Fruit fly (Drosophila melanogaster): ENCODE data around the gene S.

The S gene

DNA sequence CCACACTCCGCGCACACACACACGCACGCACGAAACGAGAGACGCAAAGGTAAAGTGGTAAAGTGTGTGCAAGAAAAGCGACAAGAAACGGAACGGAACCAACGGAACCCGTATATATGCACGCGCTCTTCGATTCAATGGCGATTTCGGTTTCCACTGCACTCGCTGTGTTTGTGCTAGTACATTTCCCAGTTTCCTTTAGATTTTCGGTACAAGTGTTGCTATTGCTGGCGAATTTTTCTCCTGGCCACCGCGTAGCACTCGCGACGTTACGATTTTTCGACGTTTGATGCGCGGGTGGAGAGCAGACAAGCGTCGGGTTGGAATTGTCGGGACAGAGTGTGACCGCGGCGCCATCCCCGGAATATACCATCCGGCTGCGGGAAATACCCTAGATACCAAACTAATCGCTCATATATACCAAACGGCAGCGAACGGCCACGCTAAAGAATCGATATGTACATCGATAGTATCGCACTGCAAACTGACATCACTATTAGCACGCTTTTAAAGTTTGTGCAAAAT lies at the start of gene S, which contains the start of gene ast:
S (minus strand) TSS at position 347 of the 525 bp plus-strand sequence.
ast (plus strand) TSS at position 480 of the 525 bp plus-strand sequence.
- TF ChIP-seq CTCF (optimal IDR thresholded peaks at IDR 0.05): peak; percentile 45 to 52
- no peak for TF ChIP-seq CG8478 (optimal IDR thresholded peaks at IDR 0.05)

DNA sequence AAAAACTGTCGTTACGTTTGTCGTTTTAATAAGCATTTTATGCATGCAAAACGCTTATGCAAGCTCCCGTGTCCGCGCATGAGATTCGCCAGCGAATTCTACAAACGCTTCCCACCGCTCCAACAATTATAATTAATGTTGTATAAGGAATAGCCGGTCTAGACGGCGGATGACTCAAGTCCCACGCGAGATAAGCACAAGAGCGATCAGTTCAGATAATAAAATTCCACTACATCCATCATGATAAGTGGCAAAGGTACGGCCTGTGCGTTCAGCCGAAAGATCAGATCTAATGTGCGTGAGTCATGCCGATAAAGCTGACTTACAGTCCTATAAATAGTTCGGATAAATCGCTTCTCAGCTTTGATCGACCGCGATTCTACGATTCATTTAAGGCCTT lies 48.9 kb upstream of the S start:
- no peak for TF ChIP-seq CTCF (optimal IDR thresholded peaks at IDR 0.05)
- TF ChIP-seq CG8478 (optimal IDR thresholded peaks at IDR 0.05): no peak

- TF ChIP-seq CTCF (optimal IDR thresholded peaks at IDR 0.05) (no peak), CG8478 (optimal IDR thresholded peaks at IDR 0.05) (no peak)
Measured at dm6 chr2L:1125437-1125836, 47.8 kb upstream of the S start.

- TF ChIP-seq CTCF (optimal IDR thresholded peaks at IDR 0.05) (no peak), CG8478 (optimal IDR thresholded peaks at IDR 0.05) (no peak)
Measured at dm6 chr2L:1124265-1124664, 46.6 kb upstream of the S start.

DNA sequence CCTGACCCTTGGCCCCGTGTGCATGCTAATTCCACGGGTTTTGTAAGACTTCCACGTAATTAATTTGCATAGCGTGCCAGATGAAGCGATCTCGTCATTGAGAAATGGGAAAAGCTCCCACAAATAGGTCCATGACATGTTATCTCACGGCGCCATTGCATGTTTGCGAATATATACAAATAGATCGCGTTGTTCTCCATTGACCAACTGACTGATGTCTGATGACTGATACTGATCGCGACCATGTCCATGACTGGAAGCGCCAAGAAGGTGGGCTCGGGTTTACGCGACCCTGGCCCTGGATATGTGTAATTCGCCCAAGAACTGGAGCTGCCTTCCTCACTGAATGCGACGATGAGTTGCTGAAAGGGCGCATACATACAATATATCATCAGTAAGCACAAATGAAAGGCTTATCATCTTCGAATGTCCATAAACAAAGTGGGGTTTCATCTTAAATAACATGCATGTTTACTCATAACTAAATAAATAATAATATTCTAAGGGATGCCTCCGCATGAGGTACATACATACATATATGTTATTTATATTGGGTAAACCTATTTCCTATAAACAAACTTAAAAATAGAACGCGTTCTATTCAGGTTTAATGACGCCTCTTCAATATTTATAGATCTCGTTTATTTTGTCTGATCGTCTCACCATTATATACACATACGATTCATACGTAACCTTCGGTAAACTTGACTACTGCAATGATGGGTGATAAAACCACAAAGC lies 45.6 kb upstream of the S start:
- TF ChIP-seq CG8478 (optimal IDR thresholded peaks at IDR 0.05) (no peak), CTCF (optimal IDR thresholded peaks at IDR 0.05) (no peak)

dm6 chr2L:1122711-1122960 lies 45.0 kb upstream of the S start:
- TF ChIP-seq CG8478 (optimal IDR thresholded peaks at IDR 0.05) (no peak), CTCF (optimal IDR thresholded peaks at IDR 0.05) (no peak)

DNA sequence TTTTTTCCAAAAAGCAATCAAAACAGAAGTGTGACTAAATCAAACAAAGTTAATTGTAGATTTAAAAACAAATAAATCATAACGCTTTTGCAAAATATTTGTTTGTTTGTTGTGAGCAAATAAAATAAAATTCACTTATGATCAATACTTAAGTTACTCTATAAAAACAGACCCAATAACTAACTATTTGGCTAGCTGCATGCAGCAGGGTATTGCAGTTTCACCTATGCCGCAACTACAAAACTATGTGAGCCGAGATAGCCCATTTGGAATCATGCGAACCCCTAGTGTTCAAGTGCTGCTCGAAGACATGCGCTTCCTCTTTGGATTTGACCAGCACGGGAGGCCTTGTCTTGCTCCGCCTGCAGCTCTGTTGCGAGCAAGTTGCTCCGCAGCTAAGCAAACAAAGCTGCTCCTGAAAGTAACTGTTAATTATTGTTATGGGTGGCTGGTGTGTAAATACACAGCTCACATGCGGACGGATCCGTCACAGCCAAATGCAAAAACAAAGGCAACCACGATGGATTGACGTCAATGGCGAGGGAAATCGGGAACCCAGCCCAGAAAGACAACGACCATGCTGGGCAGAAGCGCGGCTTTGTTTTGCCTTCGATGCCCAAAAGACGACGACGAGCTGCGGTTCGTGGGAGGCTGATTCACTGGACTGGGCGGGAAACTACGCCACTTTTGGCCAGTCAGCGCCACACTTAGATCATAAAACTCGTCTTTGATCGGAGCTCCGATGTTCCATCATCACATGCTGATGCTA lies 44.5 kb upstream of the S start:
- TF ChIP-seq CG8478 (optimal IDR thresholded peaks at IDR 0.05): no peak
- TF ChIP-seq CTCF (optimal IDR thresholded peaks at IDR 0.05): no peak

DNA sequence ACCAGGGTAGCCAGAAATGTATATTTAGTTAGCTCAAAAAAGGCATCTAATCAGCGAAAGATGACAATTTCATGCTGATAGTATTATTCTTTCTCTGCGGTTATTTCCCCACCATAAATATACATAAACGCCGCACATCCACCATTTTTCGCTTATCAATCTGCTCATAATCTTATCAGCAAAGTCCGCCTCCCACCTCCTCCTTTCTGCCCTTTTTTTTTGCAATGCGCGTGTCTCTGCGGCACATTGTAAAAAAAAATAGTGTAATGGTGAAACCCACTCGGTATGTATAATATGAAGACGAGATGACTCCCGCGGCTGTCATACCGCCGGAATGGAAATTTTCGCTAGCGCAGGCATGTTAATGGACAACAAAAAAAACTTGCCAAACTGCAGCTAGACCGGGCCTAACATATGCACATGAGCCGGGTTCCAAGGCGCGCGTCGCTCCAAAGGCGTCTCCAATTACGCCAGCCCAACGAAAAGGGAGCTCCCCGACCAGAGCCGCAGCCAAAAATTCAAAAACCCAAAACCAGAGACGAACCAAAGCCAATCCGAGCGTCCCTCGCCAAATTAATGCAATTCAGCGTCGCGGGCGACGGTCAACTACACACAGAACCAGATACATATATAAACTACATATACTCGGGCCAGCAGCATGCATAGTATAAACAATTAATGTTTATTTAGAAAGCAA lies 42.7 kb upstream of the S start:
- TF ChIP-seq CTCF (optimal IDR thresholded peaks at IDR 0.05) (no peak), CG8478 (optimal IDR thresholded peaks at IDR 0.05) (no peak)

- TF ChIP-seq CTCF (optimal IDR thresholded peaks at IDR 0.05) (no peak), CG8478 (optimal IDR thresholded peaks at IDR 0.05) (no peak)
Measured at dm6 chr2L:1118880-1119809, 41.5 kb upstream of the S start.

dm6 chr2L:1118149-1118548 lies 40.5 kb upstream of the S start:
- TF ChIP-seq CG8478 (optimal IDR thresholded peaks at IDR 0.05): no peak
- peak; percentile 11 to 51 for TF ChIP-seq CTCF (optimal IDR thresholded peaks at IDR 0.05)

DNA sequence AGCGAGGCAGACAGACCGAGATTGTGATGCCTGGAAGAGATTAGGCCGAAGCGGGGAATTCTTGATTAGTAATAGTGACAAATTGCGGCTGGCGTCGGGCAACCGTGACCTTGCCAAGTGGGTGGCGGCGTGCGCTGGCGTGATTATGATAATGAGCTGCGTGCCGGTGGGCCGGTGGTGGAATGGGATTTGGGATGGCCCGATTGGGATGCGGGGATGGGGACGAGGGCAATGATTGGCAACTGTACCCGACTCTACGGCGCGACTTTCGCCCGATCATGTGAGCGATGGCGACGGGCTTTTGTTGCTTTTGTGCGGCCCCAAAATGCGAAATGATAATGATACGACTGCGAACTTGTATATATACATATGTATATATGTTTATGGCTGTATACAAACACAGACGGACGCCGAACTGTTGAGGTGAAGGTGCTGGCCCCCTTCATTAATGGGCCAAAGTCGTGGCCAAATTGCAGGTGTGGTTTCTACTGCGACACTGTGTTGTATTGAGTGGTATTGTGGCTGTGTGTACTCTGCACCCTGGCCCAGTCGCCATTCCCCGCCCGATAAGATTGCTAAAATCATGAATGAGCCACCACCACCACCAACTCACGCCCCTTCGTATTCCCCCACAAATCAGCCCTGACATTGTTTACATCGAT lies 39.2 kb upstream of the S start:
- TF ChIP-seq CG8478 (optimal IDR thresholded peaks at IDR 0.05): no peak
- no peak for TF ChIP-seq CTCF (optimal IDR thresholded peaks at IDR 0.05)

- TF ChIP-seq CG8478 (optimal IDR thresholded peaks at IDR 0.05): no peak
- no peak for TF ChIP-seq CTCF (optimal IDR thresholded peaks at IDR 0.05)
Measured at dm6 chr2L:1114230-1114629, 36.6 kb upstream of the S start.

DNA sequence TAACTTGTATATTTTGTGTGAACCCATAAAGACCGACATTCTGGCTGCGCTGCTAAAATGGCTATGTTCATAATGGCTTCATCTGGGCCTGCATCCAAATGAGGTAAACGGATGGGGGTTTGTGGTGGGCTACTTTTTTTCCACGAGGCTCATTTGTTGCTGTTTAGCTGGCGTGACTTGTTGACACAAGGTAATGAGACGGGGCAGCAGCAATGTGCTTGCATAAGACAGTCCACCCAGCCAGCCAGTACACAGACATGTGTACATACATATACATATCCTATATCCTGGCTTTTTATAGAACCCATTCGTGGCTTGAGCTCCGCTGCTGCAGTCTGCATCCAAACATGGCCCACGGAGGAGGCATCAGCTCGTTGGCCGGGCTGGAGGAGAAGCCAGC lies 35.0 kb upstream of the S start, which contains the start of gene CG14340:
CG14340 (plus strand) TSS at position 301 of the 400 bp plus-strand sequence.
- TF ChIP-seq CG8478 (optimal IDR thresholded peaks at IDR 0.05) (no peak), CTCF (optimal IDR thresholded peaks at IDR 0.05) (no peak)
